Worm (Caenorhabditis elegans) whole organism, L3 larva: Measurements from ENCODE around the gene nspc-7.

ENCODE experiments used
- R02D3.7 ChIP-seq: fragments of 150-350 bp; optimal IDR thresholded peaks from 2 replicates; lab custom pipeline; 2014; ENCODE audit warnings: missing biosample characterization, missing genetic modification characterization
- ZK546.5 ChIP-seq: sonication (generic microtip); optimal IDR thresholded peaks from 2 replicates; lab custom pipeline; 2017; ENCODE audit warnings: missing biosample characterization, missing genetic modification characterization
- aly-2 ChIP-seq: fragments of 150-350 bp; optimal IDR thresholded peaks from 2 replicates; lab custom pipeline; 2014; ENCODE audit warnings: missing biosample characterization, missing genetic modification characterization
- ama-1 ChIP-seq: fragments of 150-350 bp; optimal IDR thresholded peaks from 2 replicates; lab custom pipeline; 2018
- ceh-82 ChIP-seq: fragments of 150-350 bp; optimal IDR thresholded peaks from 2 replicates; lab custom pipeline; 2014; ENCODE audit warnings: missing biosample characterization, missing genetic modification characterization
- egl-27 ChIP-seq: sonication (generic microtip); optimal IDR thresholded peaks from 4 replicates; lab custom pipeline; 2017; ENCODE audit warnings: missing biosample characterization, missing genetic modification reagents, missing genetic modification characterization
- egl-5 ChIP-seq: fragments of 150-350 bp; optimal IDR thresholded peaks from 2 replicates; lab custom pipeline; 2017; ENCODE audit warnings: missing biosample characterization, missing genetic modification reagents, missing genetic modification characterization, inconsistent platforms
- elt-1 ChIP-seq: fragments of 150-350 bp; optimal IDR thresholded peaks from 2 replicates; lab custom pipeline; 2014; ENCODE audit warnings: missing biosample characterization, missing genetic modification characterization
- elt-2 ChIP-seq: sonication (generic microtip); optimal IDR thresholded peaks from 2 replicates; lab custom pipeline; 2016; ENCODE audit warnings: missing genetic modification reagents, mild to moderate bottlenecking, missing genetic modification characterization, missing compliant biosample characterization
- elt-3 ChIP-seq, 3 experiments: fragments of 150-350 bp in 1 of 3; sonication (generic microtip) in 2 of 3; optimal IDR thresholded peaks; 2 replicates in 2 of 3; 4 replicates in 1 of 3; lab custom pipeline; 2014 to 2017; ENCODE audit warnings: missing biosample characterization in 3 of 3, missing genetic modification characterization in 3 of 3
- fos-1 ChIP-seq: fragments of 150-350 bp; optimal IDR thresholded peaks from 2 replicates; lab custom pipeline; 2014; ENCODE audit warnings: missing biosample characterization, missing genetic modification characterization
- hmg-11 ChIP-seq: sonication (generic microtip); optimal IDR thresholded peaks from 2 replicates; lab custom pipeline; 2016; ENCODE audit warnings: missing genetic modification characterization, missing compliant biosample characterization
- jun-1 ChIP-seq: fragments of 150-350 bp; optimal IDR thresholded peaks from 2 replicates; lab custom pipeline; 2014; ENCODE audit warnings: missing biosample characterization, missing genetic modification reagents, missing genetic modification characterization
- lin-39 ChIP-seq: fragments of 150-350 bp; optimal IDR thresholded peaks from 2 replicates; lab custom pipeline; 2018; ENCODE audit warnings: missing biosample characterization, missing genetic modification reagents, missing genetic modification characterization
- mml-1 ChIP-seq: fragments of 150-350 bp; sonication (generic microtip); optimal IDR thresholded peaks from 3 replicates; lab custom pipeline; 2014; ENCODE audit warnings: missing biosample characterization, missing genetic modification characterization
- nfya-1 ChIP-seq: sonication (generic microtip); optimal IDR thresholded peaks from 2 replicates; lab custom pipeline; 2017; ENCODE audit warnings: missing genetic modification characterization, mild to moderate bottlenecking, missing compliant biosample characterization, antibody characterized with exemption, moderate library complexity; ENCODE audit not compliant: insufficient read depth
- nhr-11 ChIP-seq: fragments of 150-350 bp; optimal IDR thresholded peaks from 2 replicates; lab custom pipeline; 2014; ENCODE audit warnings: missing biosample characterization, missing genetic modification characterization
- nhr-23 ChIP-seq: fragments of 150-350 bp; optimal IDR thresholded peaks from 2 replicates; lab custom pipeline; 2014; ENCODE audit warnings: missing biosample characterization, missing genetic modification reagents, missing genetic modification characterization
- nhr-237 ChIP-seq: fragments of 150-350 bp; optimal IDR thresholded peaks from 2 replicates; lab custom pipeline; 2014; ENCODE audit warnings: missing biosample characterization, missing genetic modification characterization
- nhr-28 ChIP-seq: fragments of 150-350 bp; optimal IDR thresholded peaks from 2 replicates; lab custom pipeline; 2014; ENCODE audit warnings: missing biosample characterization, missing genetic modification characterization
- nhr-43 ChIP-seq: sonication (generic microtip); optimal IDR thresholded peaks from 2 replicates; lab custom pipeline; 2016; ENCODE audit warnings: mild to moderate bottlenecking, missing genetic modification characterization, missing compliant biosample characterization; ENCODE audit not compliant: poor library complexity, severe bottlenecking
- nhr-67 ChIP-seq: fragments of 150-350 bp; optimal IDR thresholded peaks from 2 replicates; lab custom pipeline; 2014; ENCODE audit warnings: missing biosample characterization, missing genetic modification characterization
- nhr-76 ChIP-seq: fragments of 150-350 bp; sonication (generic microtip); optimal IDR thresholded peaks from 5 replicates; lab custom pipeline; 2014; ENCODE audit warnings: missing biosample characterization, missing genetic modification characterization
- pha-4 ChIP-seq: fragments of 150-350 bp; optimal IDR thresholded peaks from 2 replicates; lab custom pipeline; 2014; ENCODE audit warnings: missing biosample characterization, missing genetic modification reagents, missing genetic modification characterization
- sea-2 ChIP-seq: fragments of 150-350 bp; sonication (generic microtip); optimal IDR thresholded peaks from 4 replicates; lab custom pipeline; 2014; ENCODE audit warnings: missing biosample characterization, missing genetic modification reagents, missing genetic modification characterization
- skn-1 ChIP-seq: fragments of 150-350 bp; optimal IDR thresholded peaks from 2 replicates; lab custom pipeline; 2014; ENCODE audit warnings: missing biosample characterization, missing genetic modification characterization
- snpc-4 ChIP-seq: fragments of 150-350 bp; optimal IDR thresholded peaks from 2 replicates; lab custom pipeline; 2014; ENCODE audit warnings: missing biosample characterization, missing genetic modification characterization
- tbx-2 ChIP-seq: sonication (generic microtip); optimal IDR thresholded peaks from 2 replicates; lab custom pipeline; 2016; ENCODE audit warnings: mild to moderate bottlenecking, missing genetic modification characterization, missing compliant biosample characterization
- unc-39 ChIP-seq: sonication (generic microtip); optimal IDR thresholded peaks from 4 replicates; lab custom pipeline; 2017; ENCODE audit warnings: missing biosample characterization, missing genetic modification characterization
- unc-62 ChIP-seq: fragments of 150-350 bp; sonication (generic microtip); optimal IDR thresholded peaks from 4 replicates; lab custom pipeline; 2014; ENCODE audit warnings: missing biosample characterization, missing genetic modification reagents, missing genetic modification characterization
- ztf-11 ChIP-seq: fragments of 150-350 bp; optimal IDR thresholded peaks from 2 replicates; lab custom pipeline; 2014; ENCODE audit warnings: missing biosample characterization, missing genetic modification characterization
- ztf-4 ChIP-seq: fragments of 150-350 bp; optimal IDR thresholded peaks from 2 replicates; lab custom pipeline; 2014; ENCODE audit warnings: missing biosample characterization, missing genetic modification characterization

The nspc-7 gene

ce11 chrX:8564451-8564795, 22.8 kb downstream of the nspc-7 start:
- TF ChIP-seq nhr-67 (tag; lab: Kevin White, UChicago) = no peak
- TF ChIP-seq elt-2 (tag; lab: Kevin White, UChicago) = peak; percentile 23
- TF ChIP-seq elt-1 = no peak
- no peak for TF ChIP-seq lin-39 (tag; lab: Kevin White, UChicago)
- no peak for TF ChIP-seq R02D3.7 (tag; lab: Kevin White, UChicago)
- no peak for TF ChIP-seq sea-2
- TF ChIP-seq pha-4 (tag; lab: Kevin White, UChicago) = peak; percentile 89

- TF ChIP-seq hmg-11 (peak; percentile 44), nhr-43 (no peak), fos-1 (tag; lab: Kevin White, UChicago) (no peak), lin-39 (tag; lab: Kevin White, UChicago) (peak; percentile 67), nhr-23 (tag; lab: Kevin White, UChicago) (peak; percentile 2), nfya-1 (peak; percentile 84), sea-2 (peak; percentile 4)
Observed at ce11 chrX:8565810-8566416, 24.3 kb downstream of the nspc-7 start.

DNA sequence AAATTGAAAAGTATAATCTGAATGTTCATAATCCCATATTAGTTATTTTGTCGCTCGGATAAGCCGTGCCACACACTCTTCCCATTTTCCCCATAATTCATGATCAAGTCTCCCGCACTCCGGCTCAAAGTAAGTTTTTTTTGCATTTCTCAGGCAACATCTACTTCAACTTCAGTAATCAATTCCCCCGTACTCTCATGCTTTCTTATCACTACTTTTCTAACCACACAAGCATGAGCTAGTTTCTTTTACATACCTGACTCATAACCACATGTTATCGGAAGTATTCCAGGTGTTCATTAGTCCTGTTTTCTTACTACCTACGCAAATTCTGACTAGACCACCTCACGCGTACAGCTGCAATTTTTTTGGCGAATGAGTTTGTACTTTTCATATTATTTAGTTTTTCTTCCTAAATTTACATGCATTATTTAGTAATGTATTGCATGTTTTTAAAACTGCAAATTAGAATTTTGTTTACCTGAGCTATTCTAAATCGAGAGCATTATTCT, 24.9 kb downstream of the nspc-7 start:
- TF ChIP-seq ceh-82 (tag; lab: Kevin White, UChicago) (no peak), ama-1 (lab: Kevin White, UChicago) (no peak)

DNA sequence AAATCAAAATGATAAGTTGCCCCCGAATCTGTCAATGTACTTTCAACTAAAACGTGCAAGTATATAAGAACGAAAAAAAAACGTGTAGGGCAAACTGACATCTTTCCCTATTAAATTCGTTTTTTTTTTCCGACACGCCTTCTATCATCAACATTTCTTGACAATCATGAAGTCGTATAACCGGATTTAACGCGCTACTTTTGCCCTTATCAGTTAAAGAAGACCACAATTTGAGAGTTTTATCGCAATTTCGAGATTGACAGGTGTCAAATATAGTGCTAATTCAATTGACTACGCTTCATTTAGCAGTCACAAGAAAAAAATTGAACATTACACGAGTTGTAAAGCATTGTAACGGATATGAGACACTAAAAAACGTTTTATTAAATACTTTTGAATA, 25.5 kb downstream of the nspc-7 start:
- TF ChIP-seq lin-39 (tag; lab: Kevin White, UChicago) = no peak
- no peak for TF ChIP-seq ztf-11
- TF ChIP-seq nhr-76 (tag; lab: Kevin White, UChicago) = no peak
- no peak for TF ChIP-seq nhr-11 (tag; lab: Kevin White, UChicago)
- no peak for TF ChIP-seq nhr-28 (tag; lab: Kevin White, UChicago)
- no peak for TF ChIP-seq nfya-1
- no peak for TF ChIP-seq aly-2 (tag; lab: Kevin White, UChicago)
- no peak for TF ChIP-seq pha-4 (tag; lab: Kevin White, UChicago)
- TF ChIP-seq fos-1 (tag; lab: Kevin White, UChicago) = no peak
- no peak for TF ChIP-seq skn-1 (tag; lab: Kevin White, UChicago)
- no peak for TF ChIP-seq elt-1
- TF ChIP-seq R02D3.7 (tag; lab: Kevin White, UChicago) = no peak
- TF ChIP-seq jun-1 (tag; lab: Kevin White, UChicago) = no peak
- TF ChIP-seq unc-62 = peak; percentile 18
- TF ChIP-seq elt-2 (tag; lab: Kevin White, UChicago) = peak; percentile 96
- TF ChIP-seq tbx-2 (tag; lab: Kevin White, UChicago) = no peak
- no peak for TF ChIP-seq unc-39 (tag; lab: Kevin White, UChicago)
- no peak for TF ChIP-seq egl-5 (tag; lab: Kevin White, UChicago)
- TF ChIP-seq egl-27 (tag; lab: Kevin White, UChicago) = no peak
- no peak for TF ChIP-seq mml-1 (tag; lab: Kevin White, UChicago)
- TF ChIP-seq ZK546.5 = no peak
- no peak for TF ChIP-seq ceh-82 (tag; lab: Kevin White, UChicago)
- TF ChIP-seq snpc-4 (tag; lab: Kevin White, UChicago) = no peak
- no peak for TF ChIP-seq hmg-11
- TF ChIP-seq elt-3 (tag; optimal IDR thresholded peaks at IDR 0.05; lab: Kevin White, UChicago) = peak in 1 of 3 experiments; percentile 6
- no peak for TF ChIP-seq ztf-4 (tag; lab: Kevin White, UChicago)
- TF ChIP-seq nhr-43 = no peak

ce11 chrX:8567823-8568314, 26.2 kb downstream of the nspc-7 start:
- TF ChIP-seq nhr-237 (tag; lab: Kevin White, UChicago) (no peak), ztf-11 (no peak), pha-4 (tag; lab: Kevin White, UChicago) (no peak), elt-2 (tag; lab: Kevin White, UChicago) (peak; percentile 38), unc-39 (tag; lab: Kevin White, UChicago) (no peak), lin-39 (tag; lab: Kevin White, UChicago) (no peak)
